Worm (Caenorhabditis elegans) whole organism, L3 larva: Measurements from ENCODE around the gene plc-2.

Source experiments
- R02D3.7 ChIP-seq: fragments of 150-350 bp; optimal IDR thresholded peaks from 2 replicates; lab custom pipeline; 2014; ENCODE audit warnings: missing biosample characterization, missing genetic modification characterization
- ZK546.5 ChIP-seq: sonication (generic microtip); optimal IDR thresholded peaks from 2 replicates; lab custom pipeline; 2017; ENCODE audit warnings: missing biosample characterization, missing genetic modification characterization
- aly-2 ChIP-seq: fragments of 150-350 bp; optimal IDR thresholded peaks from 2 replicates; lab custom pipeline; 2014; ENCODE audit warnings: missing biosample characterization, missing genetic modification characterization
- ama-1 ChIP-seq: fragments of 150-350 bp; optimal IDR thresholded peaks from 2 replicates; lab custom pipeline; 2018
- ceh-16 ChIP-seq: sonication (generic microtip); optimal IDR thresholded peaks from 2 replicates; lab custom pipeline; 2017; ENCODE audit warnings: missing biosample characterization, missing genetic modification characterization
- ceh-28 ChIP-seq: fragments of 150-350 bp; optimal IDR thresholded peaks from 2 replicates; lab custom pipeline; 2014; ENCODE audit warnings: missing biosample characterization, missing genetic modification reagents, missing genetic modification characterization
- ceh-82 ChIP-seq: fragments of 150-350 bp; optimal IDR thresholded peaks from 2 replicates; lab custom pipeline; 2014; ENCODE audit warnings: missing biosample characterization, missing genetic modification characterization
- ceh-9 ChIP-seq: sonication (generic microtip); optimal IDR thresholded peaks from 2 replicates; lab custom pipeline; 2018; ENCODE audit warnings: missing biosample characterization, missing genetic modification characterization
- egl-27 ChIP-seq: sonication (generic microtip); optimal IDR thresholded peaks from 4 replicates; lab custom pipeline; 2017; ENCODE audit warnings: missing biosample characterization, missing genetic modification reagents, missing genetic modification characterization
- egl-5 ChIP-seq: fragments of 150-350 bp; optimal IDR thresholded peaks from 2 replicates; lab custom pipeline; 2017; ENCODE audit warnings: missing biosample characterization, missing genetic modification reagents, missing genetic modification characterization, inconsistent platforms
- elt-1 ChIP-seq: fragments of 150-350 bp; optimal IDR thresholded peaks from 2 replicates; lab custom pipeline; 2014; ENCODE audit warnings: missing biosample characterization, missing genetic modification characterization
- elt-2 ChIP-seq: sonication (generic microtip); optimal IDR thresholded peaks from 2 replicates; lab custom pipeline; 2016; ENCODE audit warnings: missing genetic modification reagents, mild to moderate bottlenecking, missing genetic modification characterization, missing compliant biosample characterization
- eor-1 ChIP-seq, 2 experiments: fragments of 150-350 bp; optimal IDR thresholded peaks; 2 replicates each; lab custom pipeline; 2014 to 2018; ENCODE audit warnings: missing biosample characterization in 2 of 2, missing genetic modification characterization in 2 of 2
- fkh-10 ChIP-seq: sonication (generic microtip); optimal IDR thresholded peaks from 2 replicates; lab custom pipeline; 2017; ENCODE audit warnings: missing biosample characterization, missing genetic modification reagents, missing genetic modification characterization
- fos-1 ChIP-seq: fragments of 150-350 bp; optimal IDR thresholded peaks from 2 replicates; lab custom pipeline; 2014; ENCODE audit warnings: missing biosample characterization, missing genetic modification characterization
- lin-15B ChIP-seq: fragments of 150-350 bp; optimal IDR thresholded peaks from 2 replicates; lab custom pipeline; 2014; ENCODE audit warnings: missing biosample characterization, missing genetic modification characterization
- lin-39 ChIP-seq: fragments of 150-350 bp; optimal IDR thresholded peaks from 2 replicates; lab custom pipeline; 2018; ENCODE audit warnings: missing biosample characterization, missing genetic modification reagents, missing genetic modification characterization
- lsy-12 ChIP-seq: sonication (generic microtip); optimal IDR thresholded peaks from 2 replicates; lab custom pipeline; 2016; ENCODE audit warnings: mild to moderate bottlenecking, missing genetic modification characterization, missing compliant biosample characterization
- mml-1 ChIP-seq: fragments of 150-350 bp; sonication (generic microtip); optimal IDR thresholded peaks from 3 replicates; lab custom pipeline; 2014; ENCODE audit warnings: missing biosample characterization, missing genetic modification characterization
- nfya-1 ChIP-seq: sonication (generic microtip); optimal IDR thresholded peaks from 2 replicates; lab custom pipeline; 2017; ENCODE audit warnings: missing genetic modification characterization, mild to moderate bottlenecking, missing compliant biosample characterization, antibody characterized with exemption, moderate library complexity; ENCODE audit not compliant: insufficient read depth
- nhr-12 ChIP-seq: fragments of 150-350 bp; optimal IDR thresholded peaks from 2 replicates; lab custom pipeline; 2014; ENCODE audit warnings: missing biosample characterization, missing genetic modification characterization
- nhr-23 ChIP-seq: fragments of 150-350 bp; optimal IDR thresholded peaks from 2 replicates; lab custom pipeline; 2014; ENCODE audit warnings: missing biosample characterization, missing genetic modification reagents, missing genetic modification characterization
- nhr-237 ChIP-seq: fragments of 150-350 bp; optimal IDR thresholded peaks from 2 replicates; lab custom pipeline; 2014; ENCODE audit warnings: missing biosample characterization, missing genetic modification characterization
- nhr-25 ChIP-seq: sonication (generic microtip); optimal IDR thresholded peaks from 2 replicates; lab custom pipeline; 2017; ENCODE audit warnings: missing biosample characterization, missing genetic modification characterization
- nhr-43 ChIP-seq: sonication (generic microtip); optimal IDR thresholded peaks from 2 replicates; lab custom pipeline; 2016; ENCODE audit warnings: mild to moderate bottlenecking, missing genetic modification characterization, missing compliant biosample characterization; ENCODE audit not compliant: poor library complexity, severe bottlenecking
- nhr-67 ChIP-seq: fragments of 150-350 bp; optimal IDR thresholded peaks from 2 replicates; lab custom pipeline; 2014; ENCODE audit warnings: missing biosample characterization, missing genetic modification characterization
- nhr-76 ChIP-seq: fragments of 150-350 bp; sonication (generic microtip); optimal IDR thresholded peaks from 5 replicates; lab custom pipeline; 2014; ENCODE audit warnings: missing biosample characterization, missing genetic modification characterization
- pha-4 ChIP-seq: fragments of 150-350 bp; optimal IDR thresholded peaks from 2 replicates; lab custom pipeline; 2014; ENCODE audit warnings: missing biosample characterization, missing genetic modification reagents, missing genetic modification characterization
- pqm-1 ChIP-seq: fragments of 150-350 bp; optimal IDR thresholded peaks from 2 replicates; lab custom pipeline; 2017; ENCODE audit warnings: missing biosample characterization, missing genetic modification characterization, inconsistent platforms
- sea-2 ChIP-seq: fragments of 150-350 bp; sonication (generic microtip); optimal IDR thresholded peaks from 4 replicates; lab custom pipeline; 2014; ENCODE audit warnings: missing biosample characterization, missing genetic modification reagents, missing genetic modification characterization
- skn-1 ChIP-seq: fragments of 150-350 bp; optimal IDR thresholded peaks from 2 replicates; lab custom pipeline; 2014; ENCODE audit warnings: missing biosample characterization, missing genetic modification characterization
- tbx-2 ChIP-seq: sonication (generic microtip); optimal IDR thresholded peaks from 2 replicates; lab custom pipeline; 2016; ENCODE audit warnings: mild to moderate bottlenecking, missing genetic modification characterization, missing compliant biosample characterization
- unc-39 ChIP-seq: sonication (generic microtip); optimal IDR thresholded peaks from 4 replicates; lab custom pipeline; 2017; ENCODE audit warnings: missing biosample characterization, missing genetic modification characterization
- zag-1 ChIP-seq: fragments of 150-350 bp; optimal IDR thresholded peaks from 2 replicates; lab custom pipeline; 2014; ENCODE audit warnings: missing biosample characterization, missing genetic modification characterization
- ztf-4 ChIP-seq: fragments of 150-350 bp; optimal IDR thresholded peaks from 2 replicates; lab custom pipeline; 2014; ENCODE audit warnings: missing biosample characterization, missing genetic modification characterization

plc-2 gene

ce11 chrV:15230243-15230642 is 37.9 kb downstream of the plc-2 start, which contains the start of gene srw-15:
Gene srw-15 (plus strand): TSS chrV:15230543.
- TF ChIP-seq ztf-4 (tag; lab: Kevin White, UChicago) (no peak), skn-1 (tag; lab: Kevin White, UChicago) (no peak)

ce11 chrV:15232200-15232599 is 39.8 kb downstream of the plc-2 start, which contains the start of gene srw-13:
Gene srw-13 (plus strand): TSS chrV:15232500.
- no peak for TF ChIP-seq nhr-237 (tag; lab: Kevin White, UChicago)
- no peak for TF ChIP-seq ceh-9 (tag; lab: Kevin White, UChicago)
- no peak for TF ChIP-seq nhr-12 (tag; lab: Kevin White, UChicago)
- TF ChIP-seq elt-2 (tag; lab: Kevin White, UChicago), result no peak
- no peak for TF ChIP-seq pqm-1 (tag; lab: Kevin White, UChicago)
- TF ChIP-seq ceh-16 (tag; lab: Kevin White, UChicago), result no peak
- TF ChIP-seq ZK546.5, result no peak
- TF ChIP-seq elt-1 (tag; lab: Kevin White, UChicago), result no peak
- TF ChIP-seq nhr-25 (tag; lab: Kevin White, UChicago), result no peak
- TF ChIP-seq nhr-67 (tag; lab: Kevin White, UChicago), result no peak
- no peak for TF ChIP-seq lin-39 (tag; lab: Kevin White, UChicago)
- TF ChIP-seq mml-1 (tag; lab: Kevin White, UChicago), result no peak
- TF ChIP-seq, all 47 proteins: peak for 0

- TF ChIP-seq R02D3.7 (tag; lab: Kevin White, UChicago) (no peak), aly-2 (tag; lab: Kevin White, UChicago) (no peak), ceh-9 (tag; lab: Kevin White, UChicago) (no peak), lsy-12 (tag; lab: Kevin White, UChicago) (no peak), ama-1 (lab: Kevin White, UChicago) (no peak), elt-1 (tag; lab: Kevin White, UChicago) (no peak), eor-1 (tag; optimal IDR thresholded peaks at IDR 0.05; lab: Kevin White, UChicago) (no peak)
Observed at ce11 chrV:15235661-15236060, 43.3 kb downstream of the plc-2 start, which contains the start of gene nhr-164. Gene nhr-164 (minus strand): TSS chrV:15235761.

- no peak for TF ChIP-seq ztf-4 (tag; lab: Kevin White, UChicago)
- no peak for TF ChIP-seq skn-1 (tag; lab: Kevin White, UChicago)
- TF ChIP-seq tbx-2 (tag; lab: Kevin White, UChicago), result no peak
- no peak for TF ChIP-seq nhr-23 (tag; lab: Kevin White, UChicago)
- no peak for TF ChIP-seq egl-5 (tag; lab: Kevin White, UChicago)
- TF ChIP-seq nhr-76 (tag; lab: Kevin White, UChicago), result no peak
- TF ChIP-seq nhr-67 (tag; lab: Kevin White, UChicago), result no peak
- no peak for TF ChIP-seq nhr-43
- no peak for TF ChIP-seq sea-2 (GFP tag; lab: Kevin White, UChicago)
- TF ChIP-seq ceh-82 (tag; lab: Kevin White, UChicago), result no peak
- no peak for TF ChIP-seq nfya-1 (tag; lab: Kevin White, UChicago)
- no peak for TF ChIP-seq pha-4 (tag; lab: Kevin White, UChicago)
- TF ChIP-seq elt-2 (tag; lab: Kevin White, UChicago), result no peak
- no peak for TF ChIP-seq fkh-10 (GFP tag; lab: Kevin White, UChicago)
- no peak for TF ChIP-seq fos-1 (tag; lab: Kevin White, UChicago)
- no peak for TF ChIP-seq elt-1 (tag; lab: Kevin White, UChicago)
- no peak for TF ChIP-seq ama-1 (lab: Kevin White, UChicago)
- no peak for TF ChIP-seq nhr-25 (tag; lab: Kevin White, UChicago)
- no peak for TF ChIP-seq eor-1 (tag; optimal IDR thresholded peaks at IDR 0.05; lab: Kevin White, UChicago)
Observed at ce11 chrV:15238552-15238951, 46.2 kb downstream of the plc-2 start, which contains the start of gene srw-12. Gene srw-12 (minus strand): TSS chrV:15238652.

- TF ChIP-seq nhr-76 (tag; lab: Kevin White, UChicago) (no peak), zag-1 (tag; lab: Kevin White, UChicago) (no peak), egl-27 (tag; lab: Kevin White, UChicago) (no peak), unc-39 (tag; lab: Kevin White, UChicago) (no peak), ceh-16 (tag; lab: Kevin White, UChicago) (no peak), nhr-12 (tag; lab: Kevin White, UChicago) (no peak), ceh-28 (tag; lab: Kevin White, UChicago) (no peak), lsy-12 (tag; lab: Kevin White, UChicago) (no peak), fos-1 (tag; lab: Kevin White, UChicago) (no peak), ZK546.5 (no peak), lin-15B (tag; lab: Kevin White, UChicago) (no peak), ceh-82 (tag; lab: Kevin White, UChicago) (no peak), mml-1 (tag; lab: Kevin White, UChicago) (no peak)
Observed at ce11 chrV:15240215-15240614, 47.8 kb downstream of the plc-2 start, which contains the start of gene srw-11. Gene srw-11 (minus strand): TSS chrV:15240315.
